Worm (Caenorhabditis elegans) whole organism, L1 larva: ENCODE measurements around the gene T27A10.2.

ENCODE experiments used
- nhr-11 ChIP-seq: fragments of 150-350 bp; optimal IDR thresholded peaks from 2 replicates; lab custom pipeline; 2014; ENCODE audit warnings: missing biosample characterization, missing genetic modification characterization
- nhr-71 ChIP-seq: sonication (generic microtip); optimal IDR thresholded peaks from 2 replicates; lab custom pipeline; 2016; ENCODE audit warnings: mild to moderate bottlenecking, missing genetic modification characterization, moderate library complexity, missing compliant biosample characterization
- skn-1 ChIP-seq: fragments of 150-350 bp; optimal IDR thresholded peaks from 2 replicates; lab custom pipeline; 2014; ENCODE audit warnings: missing biosample characterization, missing genetic modification characterization

DNA sequence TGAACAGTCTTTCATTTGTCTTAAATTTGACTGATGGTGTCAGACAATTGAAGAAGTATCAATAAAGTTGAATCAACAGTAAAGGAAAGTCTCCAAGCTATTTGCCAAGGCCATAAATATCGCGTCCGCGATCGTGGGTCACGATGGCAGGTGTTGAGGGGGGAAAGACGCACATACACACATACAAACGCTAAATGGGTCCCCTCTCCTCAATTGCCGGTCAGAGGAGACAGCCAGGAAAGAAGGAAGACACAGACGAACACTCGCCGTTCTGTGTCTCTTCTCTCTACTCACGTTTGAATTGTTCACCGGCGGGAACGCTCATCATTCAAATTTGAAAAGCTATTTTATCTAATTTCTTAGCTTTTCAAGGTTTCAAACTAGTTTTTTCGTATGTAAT, 44.9 kb upstream of the T27A10.2 start:
- TF ChIP-seq nhr-11 (tag; lab: Kevin White, UChicago) (no peak), skn-1 (tag; lab: Kevin White, UChicago) (no peak), nhr-71 (peak; percentile 30)
